Worm (Caenorhabditis elegans) whole organism, midembryonic: ENCODE measurements around the gene arrd-3.
"Not testable (repeated sequence)": the region's sequence is repeated elsewhere in the genome, so short reads cannot be mapped to it uniquely, and the experiment has no call there.

Source experiments
- T22C8.4 ChIP-seq: fragments of 200-800 bp; sonication (Bioruptor generic); IDR thresholded peaks from 2 replicates; pipeline ENCODE4 v1.3.6; 2022; ENCODE audit warnings: missing genetic modification characterization, missing compliant biosample characterization
- cog-1 ChIP-seq: sonication (generic microtip); optimal IDR thresholded peaks from 2 replicates; lab custom pipeline; 2016; ENCODE audit warnings: missing genetic modification characterization, missing compliant biosample characterization
- flt-1 ChIP-seq: fragments of 200-800 bp; sonication (Bioruptor generic); IDR thresholded peaks from 2 replicates; pipeline ENCODE4 v1.3.6; 2022; ENCODE audit warnings: missing genetic modification characterization, missing compliant biosample characterization
- klf-2 ChIP-seq: fragments of 200-800 bp; sonication (Bioruptor generic); conservative IDR thresholded peaks from 2 replicates; pipeline ENCODE4 v1.3.6; 2022; ENCODE audit warnings: missing genetic modification reagents, missing genetic modification characterization, missing compliant biosample characterization
- med-1 ChIP-seq: sonication (generic microtip); optimal IDR thresholded peaks from 2 replicates; lab custom pipeline; 2017; ENCODE audit warnings: missing genetic modification characterization, mild to moderate bottlenecking, missing compliant biosample characterization, antibody characterized with exemption, missing genetic modification reagents; ENCODE audit not compliant: insufficient read depth
- ref-1 ChIP-seq: fragments of 200-800 bp; sonication (Bioruptor generic); conservative IDR thresholded peaks from 2 replicates; pipeline ENCODE4 v1.3.6; 2022; ENCODE audit warnings: missing genetic modification reagents, missing genetic modification characterization, missing compliant biosample characterization
- tab-1 ChIP-seq: fragments of 200-800 bp; sonication (Bioruptor generic); IDR thresholded peaks from 2 replicates; pipeline ENCODE4 v1.3.6; 2022; ENCODE audit warnings: missing genetic modification characterization, missing compliant biosample characterization
- ztf-23 ChIP-seq: fragments of 200-800 bp; sonication (Bioruptor generic); IDR thresholded peaks from 2 replicates; pipeline ENCODE4 v1.3.6; 2022; ENCODE audit warnings: missing genetic modification reagents, missing genetic modification characterization, missing compliant biosample characterization
- ztf-29 ChIP-seq: fragments of 200-800 bp; sonication (Bioruptor generic); IDR thresholded peaks from 2 replicates; pipeline ENCODE4 v1.3.6; 2022; ENCODE audit warnings: missing genetic modification reagents, missing genetic modification characterization, missing compliant biosample characterization

Gene arrd-3

ce11 chrII:9441838-9442237, 29.5 kb downstream of the arrd-3 start, which contains the start of gene chil-16:
TSS of gene chil-16 (minus strand) at chrII:9441938.
- TF ChIP-seq ref-1 (GFP tag; lab: Robert Waterston, UW) (no peak), T22C8.4 (no peak), tab-1 (GFP tag; lab: Robert Waterston, UW) (no peak), klf-2 (GFP tag; lab: Robert Waterston, UW) (no peak), med-1 (GFP tag; lab: Kevin White, UChicago) (no peak)

- TF ChIP-seq med-1 (GFP tag; lab: Kevin White, UChicago) (no peak), ref-1 (GFP tag; lab: Robert Waterston, UW) (no peak), cog-1 (tag; lab: Kevin White, UChicago) (no peak), klf-2 (GFP tag; lab: Robert Waterston, UW) (no peak), tab-1 (GFP tag; lab: Robert Waterston, UW) (no peak), T22C8.4 (no peak), flt-1 (GFP tag; lab: Robert Waterston, UW) (no peak), ztf-29 (GFP tag; lab: Robert Waterston, UW) (no peak), ztf-23 (GFP tag; lab: Robert Waterston, UW) (no peak)
Measured at ce11 chrII:9443522-9443921, 31.2 kb downstream of the arrd-3 start, which contains the start of gene chil-15. TSS of gene chil-15 (minus strand) at chrII:9443622.

- TF ChIP-seq ztf-29 (GFP tag; lab: Robert Waterston, UW) (no peak), med-1 (GFP tag; lab: Kevin White, UChicago) (no peak)
Measured at ce11 chrII:9445368-9445767, 33.0 kb downstream of the arrd-3 start, which contains the start of gene R09D1.13. TSS of gene R09D1.13 (minus strand) at chrII:9445468.

- TF ChIP-seq ref-1 (GFP tag; lab: Robert Waterston, UW) = no peak
Measured at ce11 chrII:9447965-9448364, 35.6 kb downstream of the arrd-3 start, which contains the start of gene chil-18. TSS of gene chil-18 (plus strand) at chrII:9448265.

ce11 chrII:9452172-9452571, 39.8 kb downstream of the arrd-3 start, which contains the start of gene R09D1.12:
TSS of gene R09D1.12 (minus strand) at chrII:9452272.
- not testable (repeated sequence) for TF ChIP-seq ztf-23 (GFP tag; lab: Robert Waterston, UW); med-1 (GFP tag; lab: Kevin White, UChicago); ztf-29 (GFP tag; lab: Robert Waterston, UW)

- no peak for TF ChIP-seq med-1 (GFP tag; lab: Kevin White, UChicago)
- TF ChIP-seq cog-1 (tag; lab: Kevin White, UChicago) = no peak
- TF ChIP-seq klf-2 (GFP tag; lab: Robert Waterston, UW) = no peak
- no peak for TF ChIP-seq ztf-23 (GFP tag; lab: Robert Waterston, UW)
- no peak for TF ChIP-seq ztf-29 (GFP tag; lab: Robert Waterston, UW)
- no peak for TF ChIP-seq flt-1 (GFP tag; lab: Robert Waterston, UW)
- no peak for TF ChIP-seq T22C8.4
- TF ChIP-seq ref-1 (GFP tag; lab: Robert Waterston, UW) = no peak
- no peak for TF ChIP-seq tab-1 (GFP tag; lab: Robert Waterston, UW)
Measured at ce11 chrII:9454304-9454703, 41.9 kb downstream of the arrd-3 start, which contains the start of gene chil-19. TSS of gene chil-19 (minus strand) at chrII:9454404.

ce11 chrII:9459462-9459861, 47.1 kb downstream of the arrd-3 start, which contains the start of gene R09D1.14:
TSS of gene R09D1.14 (minus strand) at chrII:9459562.
- TF ChIP-seq ztf-23, flt-1, tab-1 (GFP tag; lab: Robert Waterston, UW): not testable (repeated sequence)

- not testable (repeated sequence) for TF ChIP-seq cog-1 (tag; lab: Kevin White, UChicago); ref-1 (GFP tag; lab: Robert Waterston, UW); klf-2 (GFP tag; lab: Robert Waterston, UW)
Measured at ce11 chrII:9461881-9462280, 49.5 kb downstream of the arrd-3 start, which contains the start of gene chil-21. TSS of gene chil-21 (minus strand) at chrII:9461981.
